Fruit fly (Drosophila melanogaster) whole organism, prepupa: ENCODE measurements around the gene Acp76A.
A peak's percentile ranks its signal among the peaks of the same experiment; 100 is the strongest.

Source experiments
- Blimp-1 ChIP-seq: fragments of 200-800 bp; sonication (Bioruptor generic); optimal IDR thresholded peaks from 3 replicates; lab custom pipeline; 2017; ENCODE audit warnings: missing biosample characterization, missing genetic modification characterization, mild to moderate bottlenecking, moderate library complexity, missing genetic modification reagents
- CG10631 ChIP-seq: fragments of 200-800 bp; sonication (Bioruptor generic); optimal IDR thresholded peaks from 2 replicates; lab custom pipeline; 2016; ENCODE audit warnings: missing biosample characterization, missing genetic modification characterization
- CG10669 ChIP-seq: fragments of 200-800 bp; sonication (Bioruptor generic); optimal IDR thresholded peaks from 3 replicates; lab custom pipeline; 2018; ENCODE audit warnings: missing biosample characterization, mild to moderate bottlenecking, missing genetic modification characterization, moderate library complexity
- CG11762 ChIP-seq: fragments of 200-800 bp; sonication (Bioruptor generic); optimal IDR thresholded peaks from 3 replicates; lab custom pipeline; 2016; ENCODE audit warnings: missing biosample characterization, missing genetic modification characterization; ENCODE audit not compliant: insufficient read depth
- CG15336 ChIP-seq: fragments of 200-800 bp; sonication (Bioruptor generic); IDR thresholded peaks from 2 replicates; pipeline ENCODE4 v1.3.6; 2022; ENCODE audit warnings: missing biosample characterization, missing genetic modification characterization
- CG1621 ChIP-seq: fragments of 200-800 bp; sonication (Bioruptor generic); optimal IDR thresholded peaks from 3 replicates; lab custom pipeline; 2018; ENCODE audit warnings: missing biosample characterization, mild to moderate bottlenecking, missing genetic modification characterization
- CG16779 ChIP-seq: fragments of 200-800 bp; sonication (Bioruptor generic); optimal IDR thresholded peaks from 3 replicates; lab custom pipeline; 2017; ENCODE audit warnings: missing biosample characterization, mild to moderate bottlenecking, missing genetic modification characterization
- CG3032 ChIP-seq: fragments of 200-800 bp; optimal IDR thresholded peaks from 2 replicates; lab custom pipeline; 2019; ENCODE audit warnings: missing biosample characterization, mild to moderate bottlenecking, missing genetic modification characterization, moderate library complexity
- CG31627 ChIP-seq: fragments of 200-800 bp; sonication (Bioruptor generic); optimal IDR thresholded peaks from 3 replicates; lab custom pipeline; 2016; ENCODE audit warnings: missing biosample characterization, missing genetic modification characterization
- CG32006 ChIP-seq: fragments of 200-800 bp; sonication (Bioruptor generic); optimal IDR thresholded peaks from 3 replicates; lab custom pipeline; 2017; ENCODE audit warnings: missing biosample characterization, mild to moderate bottlenecking, missing genetic modification characterization
- CG34406 ChIP-seq: fragments of 200-800 bp; sonication (Bioruptor generic); optimal IDR thresholded peaks from 3 replicates; lab custom pipeline; 2016; ENCODE audit warnings: missing biosample characterization, missing genetic modification characterization
- CG3919 ChIP-seq: fragments of 200-800 bp; sonication (Bioruptor generic); optimal IDR thresholded peaks from 3 replicates; lab custom pipeline; 2016; ENCODE audit warnings: missing biosample characterization, missing genetic modification characterization
- CG4318 ChIP-seq: fragments of 200-800 bp; sonication (Bioruptor generic); optimal IDR thresholded peaks from 3 replicates; lab custom pipeline; 2017; ENCODE audit warnings: missing biosample characterization, mild to moderate bottlenecking, missing genetic modification characterization
- CG6163 ChIP-seq: fragments of 200-800 bp; sonication (Bioruptor generic); IDR thresholded peaks from 3 replicates; pipeline ENCODE4 v1.3.6; 2022; ENCODE audit warnings: missing biosample characterization, missing genetic modification characterization
- CG6276 ChIP-seq: fragments of 200-800 bp; sonication (Bioruptor generic); optimal IDR thresholded peaks from 2 replicates; lab custom pipeline; 2017; ENCODE audit warnings: missing biosample characterization, mild to moderate bottlenecking, missing genetic modification characterization
- CG6854 ChIP-seq: fragments of 200-800 bp; sonication (Bioruptor generic); optimal IDR thresholded peaks from 2 replicates; lab custom pipeline; 2017; ENCODE audit warnings: missing biosample characterization, mild to moderate bottlenecking, missing genetic modification characterization
- CG7368 ChIP-seq: fragments of 200-800 bp; sonication (Bioruptor generic); optimal IDR thresholded peaks from 3 replicates; lab custom pipeline; 2016; ENCODE audit warnings: missing biosample characterization, missing genetic modification characterization
- CG8119 ChIP-seq: fragments of 200-800 bp; sonication (Bioruptor generic); IDR thresholded peaks from 3 replicates; pipeline ENCODE4 v1.3.6; 2022; ENCODE audit warnings: missing biosample characterization, missing genetic modification characterization
- CG8319 ChIP-seq: fragments of 200-800 bp; sonication (Bioruptor generic); optimal IDR thresholded peaks from 3 replicates; lab custom pipeline; 2016; ENCODE audit warnings: missing biosample characterization, missing genetic modification characterization
- CG8632 ChIP-seq: fragments of 200-800 bp; sonication (Bioruptor generic); optimal IDR thresholded peaks from 3 replicates; lab custom pipeline; 2016; ENCODE audit warnings: missing biosample characterization, missing genetic modification characterization
- CG9139 ChIP-seq: fragments of 200-800 bp; sonication (Bioruptor generic); optimal IDR thresholded peaks from 3 replicates; lab custom pipeline; 2017; ENCODE audit warnings: missing biosample characterization, mild to moderate bottlenecking, missing genetic modification characterization
- Eip75B ChIP-seq: fragments of 200-800 bp; sonication (Bioruptor generic); optimal IDR thresholded peaks from 3 replicates; lab custom pipeline; 2016; ENCODE audit warnings: missing biosample characterization, missing genetic modification characterization
- Eip78C ChIP-seq: fragments of 200-800 bp; sonication (Bioruptor generic); peaks from one replicate; lab custom pipeline; 2016; ENCODE audit warnings: missing biosample characterization, missing genetic modification characterization
- Eip93F ChIP-seq: fragments of 200-800 bp; sonication (Bioruptor generic); optimal IDR thresholded peaks from 2 replicates; lab custom pipeline; 2016; ENCODE audit warnings: missing biosample characterization, mild to moderate bottlenecking, missing genetic modification characterization
- Ets21C ChIP-seq: fragments of 200-800 bp; sonication (Bioruptor generic); optimal IDR thresholded peaks from 3 replicates; lab custom pipeline; 2016; ENCODE audit warnings: missing biosample characterization, missing genetic modification characterization
- Ets96B ChIP-seq: fragments of 200-800 bp; optimal IDR thresholded peaks from 2 replicates; lab custom pipeline; 2019; ENCODE audit warnings: missing biosample characterization, mild to moderate bottlenecking, missing genetic modification characterization, moderate library complexity
- Gug ChIP-seq: fragments of 200-800 bp; sonication (Bioruptor generic); IDR thresholded peaks from 2 replicates; pipeline ENCODE4 v1.3.6; 2022; ENCODE audit warnings: missing biosample characterization, missing genetic modification characterization
- Hr39 ChIP-seq: fragments of 200-800 bp; sonication (Bioruptor generic); optimal IDR thresholded peaks from 2 replicates; lab custom pipeline; 2016; ENCODE audit warnings: missing biosample characterization, missing genetic modification characterization
- Hr4 ChIP-seq: fragments of 200-800 bp; sonication (Bioruptor generic); optimal IDR thresholded peaks from 3 replicates; lab custom pipeline; 2016; ENCODE audit warnings: missing biosample characterization, missing genetic modification characterization
- Lpt ChIP-seq: fragments of 200-800 bp; sonication (Bioruptor generic); optimal IDR thresholded peaks from 3 replicates; lab custom pipeline; 2016; ENCODE audit warnings: missing biosample characterization, missing genetic modification characterization
- OdsH ChIP-seq: fragments of 200-800 bp; sonication (Bioruptor generic); optimal IDR thresholded peaks from 3 replicates; lab custom pipeline; 2016; ENCODE audit warnings: missing biosample characterization, missing genetic modification characterization
- Smox ChIP-seq: fragments of 200-800 bp; sonication (Bioruptor generic); optimal IDR thresholded peaks from 3 replicates; lab custom pipeline; 2016; ENCODE audit warnings: missing biosample characterization, missing genetic modification characterization
- Sox15 ChIP-seq: fragments of 200-800 bp; sonication (Bioruptor generic); optimal IDR thresholded peaks from 3 replicates; lab custom pipeline; 2016; ENCODE audit warnings: missing biosample characterization, missing genetic modification characterization
- cyc ChIP-seq: fragments of 200-800 bp; sonication (Bioruptor generic); optimal IDR thresholded peaks from 3 replicates; lab custom pipeline; 2016; ENCODE audit warnings: missing biosample characterization, missing genetic modification characterization
- dac ChIP-seq: fragments of 200-800 bp; sonication (Bioruptor generic); optimal IDR thresholded peaks from 2 replicates; lab custom pipeline; 2017; ENCODE audit warnings: missing biosample characterization, mild to moderate bottlenecking, missing genetic modification characterization
- dsx ChIP-seq: fragments of 200-800 bp; optimal IDR thresholded peaks from 3 replicates; lab custom pipeline; 2019; ENCODE audit warnings: missing biosample characterization, mild to moderate bottlenecking, missing genetic modification characterization, moderate library complexity; ENCODE audit not compliant: poor library complexity, severe bottlenecking
- eg ChIP-seq: fragments of 200-800 bp; sonication (Bioruptor generic); IDR thresholded peaks from 3 replicates; pipeline ENCODE4 v1.3.6; 2022; ENCODE audit warnings: missing biosample characterization, missing genetic modification characterization
- esn ChIP-seq: fragments of 200-800 bp; sonication (Bioruptor generic); optimal IDR thresholded peaks from 2 replicates; lab custom pipeline; 2016; ENCODE audit warnings: missing biosample characterization, mild to moderate bottlenecking, missing genetic modification characterization, moderate library complexity
- fd59A ChIP-seq: fragments of 200-800 bp; sonication (Bioruptor generic); optimal IDR thresholded peaks from 2 replicates; lab custom pipeline; 2017; ENCODE audit warnings: missing biosample characterization, mild to moderate bottlenecking, missing genetic modification characterization, missing genetic modification reagents
- fkh ChIP-seq: fragments of 200-800 bp; sonication (Bioruptor generic); optimal IDR thresholded peaks from 3 replicates; lab custom pipeline; 2017; ENCODE audit warnings: missing biosample characterization, mild to moderate bottlenecking, missing genetic modification characterization, moderate library complexity
- lz ChIP-seq: fragments of 200-800 bp; sonication (Bioruptor generic); optimal IDR thresholded peaks from 3 replicates; lab custom pipeline; 2016; ENCODE audit warnings: missing biosample characterization, missing genetic modification characterization
- net ChIP-seq: fragments of 200-800 bp; sonication (Bioruptor generic); optimal IDR thresholded peaks from 3 replicates; lab custom pipeline; 2016; ENCODE audit warnings: missing biosample characterization, missing genetic modification characterization
- salr ChIP-seq, 2 experiments: fragments of 200-800 bp; sonication (Bioruptor generic); optimal IDR thresholded peaks; 3 replicates each; lab custom pipeline; 2016 to 2018; ENCODE audit warnings: missing biosample characterization in 2 of 2, missing genetic modification characterization in 2 of 2, mild to moderate bottlenecking in 1 of 2
- spab ChIP-seq: fragments of 200-800 bp; sonication (Bioruptor generic); optimal IDR thresholded peaks from 2 replicates; lab custom pipeline; 2017; ENCODE audit warnings: missing biosample characterization, mild to moderate bottlenecking, missing genetic modification characterization, missing genetic modification reagents
- ss ChIP-seq, 2 experiments: fragments of 200-800 bp; sonication (Bioruptor generic); optimal IDR thresholded peaks; 2 replicates in 1 of 2; 3 replicates in 1 of 2; lab custom pipeline; 2017 to 2018; ENCODE audit warnings: mild to moderate bottlenecking in 2 of 2, missing biosample characterization in 2 of 2, missing genetic modification characterization in 2 of 2, moderate library complexity in 1 of 2
- svp ChIP-seq: fragments of 200-800 bp; sonication (Bioruptor generic); peaks from one replicate; lab custom pipeline; 2016; ENCODE audit warnings: missing biosample characterization, missing genetic modification characterization
- vri ChIP-seq: fragments of 200-800 bp; sonication (Bioruptor generic); optimal IDR thresholded peaks from 3 replicates; lab custom pipeline; 2016; ENCODE audit warnings: missing biosample characterization, mild to moderate bottlenecking, missing genetic modification characterization

The Acp76A gene

DNA sequence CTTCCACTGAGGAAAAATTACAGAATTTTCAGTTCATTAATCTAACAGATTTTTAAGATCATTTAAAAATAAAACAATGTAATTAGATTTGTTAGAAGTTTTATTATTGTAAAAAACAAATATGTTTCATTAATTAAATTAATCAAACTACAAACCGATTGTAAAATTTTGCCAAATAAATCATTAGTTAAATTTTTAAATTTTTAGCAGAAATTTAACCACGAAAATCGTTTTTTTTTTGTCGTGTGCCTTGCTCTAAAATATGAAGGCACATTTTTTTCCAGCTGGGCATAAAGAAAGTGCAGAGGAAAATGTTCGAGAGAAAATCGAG, 22.0 kb upstream of the Acp76A start:
- TF ChIP-seq Hr4 (GFP tag; lab: Kevin White, UChicago), result peak; percentile 21
- TF ChIP-seq Smox (GFP tag; lab: Kevin White, UChicago), result no peak
- 0 out of 3 replicates have a peak, but pooled peaks have one; percentile 14 for TF ChIP-seq CG8119
- peak; percentile 23 for TF ChIP-seq CG32006
- TF ChIP-seq, all 60 proteins: peak for 3

DNA sequence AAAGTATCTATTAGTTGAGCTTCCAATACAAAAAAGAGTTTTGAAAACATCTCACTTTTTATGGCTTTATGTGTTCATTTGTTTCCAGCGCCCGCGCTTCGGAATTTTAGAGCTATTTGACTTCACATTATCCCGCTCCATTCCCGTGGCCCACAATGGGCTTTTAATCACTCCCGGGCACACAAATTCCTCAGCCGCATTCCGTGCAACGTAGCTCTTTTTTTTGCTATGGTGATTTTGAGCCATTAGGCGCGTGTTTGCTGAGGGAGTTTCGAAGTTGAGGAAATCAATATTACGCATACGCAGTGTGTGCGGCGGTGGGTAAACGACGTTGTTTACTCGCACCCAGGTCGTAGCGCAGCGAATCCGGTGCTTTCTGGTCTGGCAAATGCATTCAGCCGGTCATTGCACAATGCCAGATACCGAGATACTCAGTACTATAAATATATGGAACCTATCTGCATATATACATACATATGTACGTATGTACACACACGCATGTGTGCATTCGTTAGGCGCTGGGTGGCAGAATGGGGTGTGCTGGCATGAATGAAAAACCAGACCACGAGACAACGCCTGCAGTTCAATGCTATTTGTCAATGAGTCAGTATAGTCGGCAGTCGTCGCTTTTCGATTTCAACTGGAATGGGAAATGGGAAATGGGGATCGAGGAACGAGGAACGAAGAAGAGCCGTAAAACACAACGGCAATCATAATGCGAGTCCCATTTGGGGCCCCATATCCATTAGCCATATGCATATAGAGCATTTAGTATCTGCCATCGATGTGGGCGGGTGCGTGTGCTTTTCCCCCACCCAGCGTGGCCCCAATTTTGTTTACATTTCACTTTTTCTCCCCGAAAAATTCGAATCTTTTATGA, 21.4 kb upstream of the Acp76A start:
- peak; percentile 6 for TF ChIP-seq CG9139
- no peak for TF ChIP-seq Blimp-1 (GFP tag; lab: Kevin White, UChicago)
- no peak; the same call in 2 of the 3 replicates for TF ChIP-seq CG6163
- no peak for TF ChIP-seq Eip75B
- TF ChIP-seq CG3919 (GFP tag; lab: Kevin White, UChicago), result no peak
- TF ChIP-seq CG7368 (GFP tag; lab: Kevin White, UChicago), result no peak
- TF ChIP-seq CG15336 (GFP tag; lab: Robert Waterston, UW), result no peak
- no peak for TF ChIP-seq CG6854 (GFP tag; lab: Kevin White, UChicago)
- TF ChIP-seq esn, result no peak
- TF ChIP-seq Eip93F (GFP tag; lab: Kevin White, UChicago), result no peak
- TF ChIP-seq lz (GFP tag; lab: Kevin White, UChicago), result no peak
- no peak for TF ChIP-seq Ets96B
- TF ChIP-seq svp, result no peak
- TF ChIP-seq eg (GFP tag; lab: Robert Waterston, UW), result 0 out of 3 replicates have a peak, but pooled peaks have one; percentile 14
- TF ChIP-seq CG1621 (tag; lab: Kevin White, UChicago), result no peak
- peak; percentile 8 to 38 for TF ChIP-seq ss (GFP tag; optimal IDR thresholded peaks at IDR 0.05; lab: Kevin White, UChicago)
- TF ChIP-seq Lpt (GFP tag; lab: Kevin White, UChicago), result no peak
- TF ChIP-seq fkh (GFP tag; lab: Kevin White, UChicago), result peak; percentile 55
- TF ChIP-seq Sox15 (GFP tag; lab: Kevin White, UChicago), result no peak
- TF ChIP-seq CG8632 (GFP tag; lab: Kevin White, UChicago), result no peak
- no peak for TF ChIP-seq CG4318 (GFP tag; lab: Kevin White, UChicago)
- TF ChIP-seq fd59A, result peak; percentile 1
- TF ChIP-seq CG10631 (GFP tag; lab: Kevin White, UChicago), result no peak
- no peak for TF ChIP-seq dsx (GFP tag; lab: Kevin White, UChicago)
- TF ChIP-seq CG6276 (GFP tag; lab: Kevin White, UChicago), result no peak
- no peak for TF ChIP-seq CG31627 (GFP tag; lab: Kevin White, UChicago)
- no peak for TF ChIP-seq dac (GFP tag; lab: Kevin White, UChicago)
- no peak for TF ChIP-seq Gug (GFP tag; lab: Robert Waterston, UW)
- TF ChIP-seq net (GFP tag; lab: Kevin White, UChicago), result no peak
- TF ChIP-seq CG8319 (GFP tag; lab: Kevin White, UChicago), result no peak
- no peak for TF ChIP-seq salr (GFP tag; optimal IDR thresholded peaks at IDR 0.05; lab: Kevin White, UChicago)
- TF ChIP-seq CG34406 (GFP tag; lab: Kevin White, UChicago), result no peak
- no peak for TF ChIP-seq CG16779 (tag; lab: Kevin White, UChicago)
- TF ChIP-seq Eip78C (GFP tag; lab: Kevin White, UChicago), result peak; percentile 56
- TF ChIP-seq CG10669 (GFP tag; lab: Kevin White, UChicago), result no peak
- TF ChIP-seq vri, result no peak
- TF ChIP-seq CG32006, result no peak
- TF ChIP-seq CG8119, result no peak
- TF ChIP-seq CG3032, result no peak
- TF ChIP-seq spab, result peak; percentile 3
- no peak for TF ChIP-seq Ets21C
- TF ChIP-seq Hr4 (GFP tag; lab: Kevin White, UChicago), result no peak
- TF ChIP-seq cyc (GFP tag; lab: Kevin White, UChicago), result no peak
- no peak for TF ChIP-seq Hr39 (GFP tag; lab: Kevin White, UChicago)
- no peak for TF ChIP-seq Smox (GFP tag; lab: Kevin White, UChicago)
- TF ChIP-seq CG11762 (GFP tag; lab: Kevin White, UChicago), result no peak
- no peak for TF ChIP-seq OdsH
- TF ChIP-seq, all 60 proteins: peak for 7
